Worm (Caenorhabditis elegans): ENCODE data around the gene grl-14.

Gene grl-14

DNA sequence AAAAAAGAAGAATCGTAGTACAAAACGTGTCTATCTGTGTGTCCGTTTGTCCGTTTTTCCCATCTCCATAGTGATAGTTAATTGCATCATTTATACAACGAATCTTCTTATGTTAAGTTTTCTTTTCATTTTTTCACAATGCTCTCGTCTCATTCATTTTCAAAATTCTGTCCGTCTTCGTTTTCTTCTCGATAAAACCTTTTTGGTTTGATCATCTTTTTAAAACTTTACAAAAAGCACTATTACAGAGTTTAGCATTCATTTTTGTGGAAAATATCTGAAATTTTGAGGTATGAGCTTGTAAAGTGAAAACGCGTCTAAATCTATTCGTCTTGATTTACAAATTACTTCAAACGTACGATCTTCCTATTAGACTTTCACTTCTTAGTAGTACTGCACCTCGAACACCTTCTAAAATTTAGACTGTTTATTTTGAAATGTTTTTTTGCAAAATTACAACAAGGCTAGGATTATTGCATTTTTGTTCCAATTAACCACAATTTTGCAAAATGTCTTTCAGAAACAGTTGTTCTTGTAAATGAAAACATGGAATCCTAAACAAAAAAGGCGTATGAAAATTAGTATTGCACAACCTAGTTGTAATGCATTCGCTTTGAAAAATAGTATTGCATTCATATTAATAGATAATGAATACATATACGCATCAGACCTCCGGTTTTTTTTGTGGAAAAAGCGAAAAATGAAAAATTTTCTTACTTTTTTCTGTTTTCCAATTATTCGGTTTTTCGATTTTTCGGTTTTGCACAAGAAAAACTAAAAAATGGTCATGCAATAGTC lies 40.1 kb upstream of the grl-14 start:
- TF ChIP-seq akir-1 (GFP tag; optimal IDR thresholded peaks at IDR 0.05) (peak; percentile 28), ztf-18 (tag; optimal IDR thresholded peaks at IDR 0.05) (no peak), dpff-1 (tag; optimal IDR thresholded peaks at IDR 0.05) (peak; percentile 15), pha-4 (tag; optimal IDR thresholded peaks at IDR 0.05) (no peak), tlf-1 (GFP tag; optimal IDR thresholded peaks at IDR 0.05) (peak; percentile 10), ama-1 (optimal IDR thresholded peaks at IDR 0.05) (peak; percentile 10), ama-1 (GFP tag; optimal IDR thresholded peaks at IDR 0.05) (no peak), hmg-1.2 (GFP tag; IDR thresholded peaks at IDR 0.05) (0 out of 2 replicates have a peak, but pooled peaks have one; percentile 17), snpc-3.4 (tag; optimal IDR thresholded peaks at IDR 0.05) (peak; percentile 11), nfyb-1 (GFP tag; IDR thresholded peaks at IDR 0.05) (peak; percentile 62), lin-54 (GFP tag; optimal IDR thresholded peaks at IDR 0.05) (peak; percentile 40), unc-62 (GFP tag; optimal IDR thresholded peaks at IDR 0.05) (no peak), bed-2 (GFP tag; IDR thresholded peaks at IDR 0.05) (no peak), ZK185.1 (tag; optimal IDR thresholded peaks at IDR 0.05; ENCODE audit: poor library complexity, severe bottlenecking) (peak; percentile 50), hmg-20 (GFP tag; IDR thresholded peaks at IDR 0.05) (no peak), B0336.3 (GFP tag; IDR thresholded peaks at IDR 0.05) (0 out of 2 replicates have a peak, but pooled peaks have one; percentile 33), F49E8.2 (tag; optimal IDR thresholded peaks at IDR 0.05; ENCODE audit: insufficient read depth) (no peak), F10E7.11 (tag; optimal IDR thresholded peaks at IDR 0.05) (no peak), cebp-2 (GFP tag; IDR thresholded peaks at IDR 0.05) (no peak), lin-40 (tag; optimal IDR thresholded peaks at IDR 0.05) (peak; percentile 0), atf-7 (tag; optimal IDR thresholded peaks at IDR 0.05) (peak; percentile 29), pbrm-1 (GFP tag; IDR thresholded peaks at IDR 0.05) (peak; percentile 42), sea-2 (GFP tag; IDR thresholded peaks at IDR 0.05) (no peak), madf-10 (tag; optimal IDR thresholded peaks at IDR 0.05) (peak; percentile 72), ceh-27 (GFP tag; optimal IDR thresholded peaks at IDR 0.05) (no peak), nhr-179 (tag; optimal IDR thresholded peaks at IDR 0.05) (no peak)

- TF ChIP-seq T26A5.8 (tag; optimal IDR thresholded peaks at IDR 0.05) (no peak), snpc-1.1 (tag; optimal IDR thresholded peaks at IDR 0.05; ENCODE audit: insufficient read depth) (no peak), F23B12.7 (tag; optimal IDR thresholded peaks at IDR 0.05; ENCODE audit: insufficient read depth) (no peak), egrh-3 (GFP tag; IDR thresholded peaks at IDR 0.05) (no peak), cebp-1 (GFP tag; IDR thresholded peaks at IDR 0.05) (no peak), cebp-1 (tag; optimal IDR thresholded peaks at IDR 0.05) (no peak), atf-7 (tag; optimal IDR thresholded peaks at IDR 0.05) (no peak), akir-1 (GFP tag; optimal IDR thresholded peaks at IDR 0.05) (no peak), lsy-27 (tag; optimal IDR thresholded peaks at IDR 0.05; ENCODE audit: borderline replicate concordance, insufficient read depth) (no peak), somi-1 (GFP tag; optimal IDR thresholded peaks at IDR 0.05) (no peak), bed-1 (GFP tag; IDR thresholded peaks at IDR 0.05) (no peak)
Observed at ce11 chrV:20785848-20786225, 39.5 kb upstream of the grl-14 start.

DNA sequence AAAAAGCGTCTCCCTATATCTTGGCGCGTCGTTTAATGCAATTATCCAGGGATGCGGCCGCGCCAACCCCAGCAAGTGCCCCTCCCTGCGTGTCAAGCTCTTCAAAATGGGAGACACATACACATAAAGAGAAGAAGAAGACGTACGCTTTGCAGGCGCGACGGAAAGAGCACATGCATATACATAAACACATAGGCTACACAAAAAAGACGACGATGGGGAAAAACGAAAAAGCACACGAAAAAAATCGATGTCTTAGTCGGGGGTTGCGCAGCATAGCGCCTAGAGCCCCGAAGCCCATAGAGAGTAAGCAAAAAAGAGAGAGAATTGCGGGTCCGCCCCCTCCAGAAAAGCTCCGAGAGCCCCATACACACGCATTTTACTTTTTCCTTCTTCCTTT lies 36.3 kb upstream of the grl-14 start, which contains the start of gene tpan-1:
Gene tpan-1, plus strand, starts transcription at position 398 of the 400 bp plus-strand sequence.
- no peak for TF ChIP-seq sptf-2 (GFP tag; optimal IDR thresholded peaks at IDR 0.05)
- no peak for TF ChIP-seq repo-1 (tag; optimal IDR thresholded peaks at IDR 0.05)
- peak; percentile 34 for TF ChIP-seq lin-40 (tag; optimal IDR thresholded peaks at IDR 0.05)
- no peak for TF ChIP-seq Y56A3A.18 (GFP tag; IDR thresholded peaks at IDR 0.05)
- TF ChIP-seq him-1 (tag; optimal IDR thresholded peaks at IDR 0.05): no peak
- TF ChIP-seq xnd-1 (tag; optimal IDR thresholded peaks at IDR 0.05): no peak
- no peak for TF ChIP-seq gei-17 (GFP tag; optimal IDR thresholded peaks at IDR 0.05)
- TF ChIP-seq Y79H2A.3 (GFP tag; conservative IDR thresholded peaks at IDR 0.05): no peak
- no peak for TF ChIP-seq ccch-3 (GFP tag; optimal IDR thresholded peaks at IDR 0.05)
- no peak for TF ChIP-seq snpc-1.1 (tag; optimal IDR thresholded peaks at IDR 0.05; ENCODE audit: insufficient read depth)
- no peak for TF ChIP-seq rpc-1 (optimal IDR thresholded peaks at IDR 0.05)
- TF ChIP-seq rpc-1 (tag; optimal IDR thresholded peaks at IDR 0.05): no peak
- no peak for TF ChIP-seq F33H1.4 (GFP tag; IDR thresholded peaks at IDR 0.05)
- TF ChIP-seq somi-1 (GFP tag; optimal IDR thresholded peaks at IDR 0.05): no peak
- no peak for TF ChIP-seq nfya-1 (tag; optimal IDR thresholded peaks at IDR 0.05; ENCODE audit: borderline replicate concordance, insufficient read depth)

All from whole organism, young adult.